Fruit fly (Drosophila melanogaster) whole organism, embryonic: Measurements from ENCODE around the gene CG11858.

Experiments
- CG10209 ChIP-seq: fragments of 200-800 bp; sonication (Bioruptor generic); optimal IDR thresholded peaks from 3 replicates; lab custom pipeline; 2017; ENCODE audit warnings: missing biosample characterization, mild to moderate bottlenecking, missing genetic modification characterization, missing genetic modification reagents
- CG11247 ChIP-seq: fragments of 200-800 bp; sonication (Bioruptor generic); IDR thresholded peaks from 2 replicates; pipeline ENCODE4 v1.3.6; 2022; ENCODE audit warnings: missing biosample characterization, missing genetic modification characterization
- CG1832 ChIP-seq: fragments of 200-800 bp; sonication (Bioruptor generic); optimal IDR thresholded peaks from 2 replicates; lab custom pipeline; 2017; ENCODE audit warnings: missing biosample characterization, mild to moderate bottlenecking, missing genetic modification characterization, inconsistent platforms
- CG2116 ChIP-seq: fragments of 200-800 bp; sonication (Bioruptor generic); optimal IDR thresholded peaks from 3 replicates; lab custom pipeline; 2018; ENCODE audit warnings: missing biosample characterization, mild to moderate bottlenecking, missing genetic modification characterization
- CG7786 ChIP-seq: fragments of 200-800 bp; sonication (Bioruptor generic); optimal IDR thresholded peaks from 2 replicates; lab custom pipeline; 2016; ENCODE audit warnings: missing biosample characterization, missing genetic modification characterization
- Doc2 ChIP-seq: fragments of 200-800 bp; sonication (Bioruptor generic); IDR thresholded peaks from 2 replicates; pipeline ENCODE4 v1.3.6; 2022; ENCODE audit warnings: missing biosample characterization, missing genetic modification characterization
- HmgD ChIP-seq: fragments of 200-800 bp; sonication (Bioruptor generic); optimal IDR thresholded peaks from 3 replicates; lab custom pipeline; 2016; ENCODE audit warnings: missing biosample characterization, missing genetic modification characterization
- Xrp1 ChIP-seq: fragments of 200-800 bp; sonication (Bioruptor generic); IDR thresholded peaks from 2 replicates; pipeline ENCODE4 v1.3.6; 2022; ENCODE audit warnings: missing biosample characterization, missing genetic modification characterization
- ato ChIP-seq: fragments of 200-800 bp; sonication (Bioruptor generic); IDR thresholded peaks from 2 replicates; pipeline ENCODE4 v1.3.6; 2022; ENCODE audit warnings: missing biosample characterization, missing genetic modification characterization; ENCODE audit not compliant: partially characterized antibody
- cg ChIP-seq: fragments of 200-800 bp; sonication (Bioruptor generic); optimal IDR thresholded peaks from 3 replicates; lab custom pipeline; 2019; ENCODE audit warnings: missing biosample characterization, mild to moderate bottlenecking, missing genetic modification characterization, moderate library complexity
- org-1 ChIP-seq: fragments of 200-800 bp; sonication (Bioruptor generic); optimal IDR thresholded peaks from 2 replicates; lab custom pipeline; 2017; ENCODE audit warnings: missing biosample characterization, missing genetic modification characterization
- ro ChIP-seq: fragments of 200-800 bp; sonication (Bioruptor generic); IDR thresholded peaks from 2 replicates; pipeline ENCODE4 v1.3.6; 2022; ENCODE audit warnings: missing biosample characterization, missing genetic modification characterization
- ttk ChIP-seq: fragments of 200-800 bp; sonication (Bioruptor generic); IDR thresholded peaks from 2 replicates; pipeline ENCODE4 v2.1.2; 2022; ENCODE audit warnings: missing biosample characterization, missing genetic modification characterization
- vfl ChIP-seq: fragments of 200-800 bp; sonication (Bioruptor generic); optimal IDR thresholded peaks from 2 replicates; lab custom pipeline; 2016; ENCODE audit warnings: missing biosample characterization, missing genetic modification characterization

DNA sequence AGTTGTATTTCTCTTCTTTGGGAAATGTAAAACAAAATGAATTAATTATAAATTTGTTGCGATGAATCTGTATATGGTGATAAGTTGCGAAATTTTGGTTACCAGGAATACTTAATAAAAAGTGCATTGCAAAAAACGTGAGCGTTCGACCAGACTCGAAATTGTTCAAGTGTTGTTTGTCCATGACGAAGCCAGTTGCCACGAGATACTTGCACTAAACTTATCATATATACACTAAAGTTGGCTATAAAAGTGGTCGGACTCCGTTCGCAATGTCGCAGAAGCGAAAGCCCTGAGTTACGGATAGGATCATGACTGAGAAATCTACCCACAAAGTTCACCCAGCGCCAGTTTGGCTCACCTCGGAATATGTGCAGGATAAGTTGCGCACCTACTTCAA, 11.0 kb downstream of the CG11858 start, which contains the start of gene CG11878:
- no peak for TF ChIP-seq ttk
- TF ChIP-seq CG1832 (GFP tag; lab: Kevin White, UChicago) = no peak
- no peak for TF ChIP-seq ro (GFP tag; lab: Robert Waterston, UW)
- TF ChIP-seq Xrp1 = no peak
- TF ChIP-seq CG2116 (GFP tag; lab: Kevin White, UChicago) = no peak
- TF ChIP-seq Doc2 (GFP tag; lab: Robert Waterston, UW) = no peak
- no peak for TF ChIP-seq HmgD (GFP tag; lab: Kevin White, UChicago)
- no peak for TF ChIP-seq CG10209
- no peak for TF ChIP-seq org-1 (GFP tag; lab: Kevin White, UChicago)
- TF ChIP-seq ato = no peak
- no peak for TF ChIP-seq vfl (GFP tag; lab: Kevin White, UChicago)
- no peak for TF ChIP-seq CG11247 (GFP tag; lab: Robert Waterston, UW)
- no peak for TF ChIP-seq CG7786 (GFP tag; lab: Kevin White, UChicago)
- TF ChIP-seq cg (GFP tag; lab: Kevin White, UChicago) = no peak
